Worm (Caenorhabditis elegans) whole organism, early embryonic: ENCODE data around the gene F29A7.3.

Experiments
- aly-1 ChIP-seq: sonication (generic microtip); optimal IDR thresholded peaks from 2 replicates; lab custom pipeline; 2016; ENCODE audit warnings: missing genetic modification characterization, missing compliant biosample characterization
- ama-1 ChIP-seq: fragments of 150-350 bp; optimal IDR thresholded peaks from 2 replicates; lab custom pipeline; 2014
- ceh-13 ChIP-seq: fragments of 200-800 bp; sonication (Bioruptor generic); optimal IDR thresholded peaks from 2 replicates; lab custom pipeline; 2018; ENCODE audit warnings: mild to moderate bottlenecking, missing genetic modification characterization, missing compliant biosample characterization
- ceh-36 ChIP-seq: sonication (generic microtip); optimal IDR thresholded peaks from 2 replicates; lab custom pipeline; 2016; ENCODE audit warnings: missing genetic modification characterization, inconsistent platforms, missing compliant biosample characterization
- ets-7 ChIP-seq: sonication (generic microtip); optimal IDR thresholded peaks from 2 replicates; lab custom pipeline; 2016; ENCODE audit warnings: missing genotype, missing genetic modification characterization, missing compliant biosample characterization
- hnd-1 ChIP-seq: sonication (generic microtip); optimal IDR thresholded peaks from 2 replicates; lab custom pipeline; 2016; ENCODE audit warnings: missing genetic modification characterization, missing compliant biosample characterization
- scrt-1 ChIP-seq: fragments of 200-800 bp; sonication (Bioruptor generic); IDR thresholded peaks from 2 replicates; pipeline ENCODE4 v1.3.6; 2022; ENCODE audit warnings: missing genetic modification characterization, missing compliant biosample characterization

DNA sequence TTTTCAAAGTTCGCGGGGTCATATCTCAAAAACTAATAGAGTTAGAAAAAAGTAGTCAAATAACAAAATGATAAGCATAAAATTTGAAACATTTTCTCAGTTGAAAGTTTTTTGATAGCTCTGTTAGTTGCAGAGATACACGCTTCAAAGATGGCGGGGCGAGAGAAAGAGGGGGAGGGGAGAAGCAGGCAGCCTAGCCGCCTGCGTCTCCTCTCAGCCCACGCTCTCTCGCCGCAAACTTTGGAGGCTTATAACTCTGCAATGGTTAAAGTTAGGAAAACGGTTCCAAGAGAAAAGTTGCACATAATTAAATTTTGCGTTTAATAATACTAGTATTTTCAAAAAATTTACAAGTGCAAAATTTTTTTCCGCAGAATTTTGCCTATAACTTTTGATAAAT, 48.7 kb downstream of the F29A7.3 start:
- TF ChIP-seq ets-7 (tag; lab: Kevin White, UChicago), result no peak
- TF ChIP-seq ama-1, result no peak
- TF ChIP-seq hnd-1 (tag; lab: Kevin White, UChicago), result no peak
- TF ChIP-seq scrt-1 (GFP tag; lab: Robert Waterston, UW), result no peak
- no peak for TF ChIP-seq ceh-36 (tag; lab: Kevin White, UChicago)
- no peak for TF ChIP-seq aly-1 (tag; lab: Kevin White, UChicago)
- TF ChIP-seq ceh-13 (GFP tag; lab: Kevin White, UChicago), result no peak
